Worm (Caenorhabditis elegans): ENCODE measurements around the gene VF13D12L.3.

- TF ChIP-seq nhr-77 (tag; optimal IDR thresholded peaks at IDR 0.05): no peak
- TF ChIP-seq nhr-25 (tag; optimal IDR thresholded peaks at IDR 0.05): peak; percentile 80
- TF ChIP-seq egl-27 (tag; optimal IDR thresholded peaks at IDR 0.05): no peak
- no peak for TF ChIP-seq skn-1 (tag; optimal IDR thresholded peaks at IDR 0.05)
- TF ChIP-seq ztf-4 (tag; optimal IDR thresholded peaks at IDR 0.05): peak; percentile 83
- TF ChIP-seq tbx-2 (tag; optimal IDR thresholded peaks at IDR 0.05): peak; percentile 54
- peak; percentile 100 for TF ChIP-seq ama-1 (optimal IDR thresholded peaks at IDR 0.05)
These were observed 50.9 kb downstream of the VF13D12L.3 start for ce11 chrII:11756684-11757107.

Measured in whole organism, L3 larva.